Fruit fly (Drosophila melanogaster) whole organism, adult: ENCODE results near the gene CG8750.

Experiments
- CG11617 ChIP-seq: fragments of 200-800 bp; sonication (Bioruptor generic); optimal IDR thresholded peaks from 2 replicates; lab custom pipeline; 2017; ENCODE audit warnings: mild to moderate bottlenecking, missing biosample characterization, missing genetic modification reagents, missing genetic modification characterization
- CG12768 ChIP-seq: fragments of 200-800 bp; sonication (Bioruptor generic); optimal IDR thresholded peaks from 2 replicates; lab custom pipeline; 2017; ENCODE audit warnings: missing biosample characterization, missing genetic modification characterization, mild to moderate bottlenecking, moderate library complexity, missing genetic modification reagents
- CG14711 ChIP-seq: fragments of 200-800 bp; sonication (Bioruptor generic); optimal IDR thresholded peaks from 2 replicates; lab custom pipeline; 2018; ENCODE audit warnings: missing biosample characterization, mild to moderate bottlenecking, missing genetic modification characterization, moderate library complexity
- CG1620 ChIP-seq: fragments of 200-800 bp; sonication (Bioruptor generic); optimal IDR thresholded peaks from 2 replicates; lab custom pipeline; 2016; ENCODE audit warnings: missing biosample characterization, missing genetic modification characterization
- CG33017 ChIP-seq: fragments of 200-800 bp; sonication (Bioruptor generic); optimal IDR thresholded peaks from 2 replicates; lab custom pipeline; 2018; ENCODE audit warnings: missing biosample characterization, mild to moderate bottlenecking, missing genetic modification characterization, moderate library complexity
- CG5204 ChIP-seq: fragments of 200-800 bp; sonication (Bioruptor generic); optimal IDR thresholded peaks from 2 replicates; lab custom pipeline; 2016; ENCODE audit warnings: missing biosample characterization, missing genetic modification characterization
- CG7045 ChIP-seq: fragments of 200-800 bp; sonication (Bioruptor generic); optimal IDR thresholded peaks from 2 replicates; lab custom pipeline; 2017; ENCODE audit warnings: missing biosample characterization, mild to moderate bottlenecking, missing genetic modification characterization
- CG7101 ChIP-seq: fragments of 200-800 bp; sonication (Bioruptor generic); optimal IDR thresholded peaks from 2 replicates; lab custom pipeline; 2018; ENCODE audit warnings: missing biosample characterization, mild to moderate bottlenecking, missing genetic modification characterization, moderate library complexity
- Clk ChIP-seq: fragments of 200-800 bp; sonication (Bioruptor generic); optimal IDR thresholded peaks from 2 replicates; lab custom pipeline; 2017; ENCODE audit warnings: missing biosample characterization, missing genetic modification characterization
- Crg-1 ChIP-seq: fragments of 200-800 bp; sonication (Bioruptor generic); optimal IDR thresholded peaks from 2 replicates; lab custom pipeline; 2016; ENCODE audit warnings: missing biosample characterization, missing genetic modification characterization
- Hr96 ChIP-seq: fragments of 200-800 bp; sonication (Bioruptor generic); optimal IDR thresholded peaks from 2 replicates; lab custom pipeline; 2016; ENCODE audit warnings: missing biosample characterization, missing genetic modification characterization
- Mnt ChIP-seq: fragments of 200-800 bp; sonication (Bioruptor generic); optimal IDR thresholded peaks from 2 replicates; lab custom pipeline; 2016; ENCODE audit warnings: missing biosample characterization, mild to moderate bottlenecking, missing genetic modification characterization
- bab1 ChIP-seq: fragments of 200-800 bp; sonication (Bioruptor generic); optimal IDR thresholded peaks from 3 replicates; lab custom pipeline; 2019; ENCODE audit warnings: missing biosample characterization, mild to moderate bottlenecking, missing genetic modification characterization, moderate library complexity
- cic ChIP-seq: fragments of 200-800 bp; sonication (Bioruptor generic); optimal IDR thresholded peaks from 2 replicates; lab custom pipeline; 2017; ENCODE audit warnings: missing biosample characterization, mild to moderate bottlenecking, missing genetic modification characterization, moderate library complexity
- cnc ChIP-seq, 2 experiments: fragments of >200 bp; optimal IDR thresholded peaks; 2 replicates each; lab custom pipeline; 2017
- kay ChIP-seq: fragments of 200-800 bp; sonication (Bioruptor generic); peaks from one replicate; lab custom pipeline; 2016; ENCODE audit warnings: missing biosample characterization, missing genetic modification characterization, borderline replicate concordance
- ovo ChIP-seq: fragments of 200-800 bp; sonication (Bioruptor generic); optimal IDR thresholded peaks from 2 replicates; lab custom pipeline; 2016; ENCODE audit warnings: missing biosample characterization, missing genetic modification characterization
- pad ChIP-seq: fragments of 200-800 bp; sonication (Bioruptor generic); optimal IDR thresholded peaks from 3 replicates; lab custom pipeline; 2017; ENCODE audit warnings: missing biosample characterization, missing genetic modification characterization, mild to moderate bottlenecking, moderate library complexity, missing genetic modification reagents
- tj ChIP-seq: fragments of 200-800 bp; sonication (Bioruptor generic); optimal IDR thresholded peaks from 3 replicates; lab custom pipeline; 2017; ENCODE audit warnings: missing biosample characterization, mild to moderate bottlenecking, missing genetic modification characterization, moderate library complexity
- toe ChIP-seq: fragments of 200-800 bp; sonication (Bioruptor generic); optimal IDR thresholded peaks from 2 replicates; lab custom pipeline; 2016; ENCODE audit warnings: missing biosample characterization, missing genetic modification characterization

CG8750 gene

DNA sequence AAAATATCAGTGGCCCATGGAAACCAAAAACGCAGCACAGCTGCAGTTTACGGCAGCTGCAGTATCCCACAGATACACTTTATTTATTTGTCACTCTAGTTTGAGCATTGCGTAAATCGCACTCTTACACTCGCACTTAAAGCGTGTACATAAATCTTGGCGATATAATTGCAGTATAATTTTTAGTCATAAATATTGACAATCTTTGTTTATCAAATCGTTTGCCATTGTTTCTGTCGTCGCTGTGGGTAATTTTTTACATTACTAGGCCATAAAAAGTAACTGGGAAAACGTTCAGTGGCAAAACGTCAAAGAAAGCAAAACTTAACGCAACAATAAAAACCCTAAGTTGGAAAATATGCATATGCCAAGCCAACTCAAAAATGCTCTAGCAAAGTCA lies 35.1 kb upstream of the CG8750 start:
- no peak for TF ChIP-seq Crg-1
- TF ChIP-seq Clk (GFP tag; lab: Kevin White, UChicago): no peak
- TF ChIP-seq cic (GFP tag; lab: Kevin White, UChicago): no peak
- TF ChIP-seq CG33017 (tag; lab: Kevin White, UChicago): no peak
- TF ChIP-seq pad (GFP tag; lab: Kevin White, UChicago): no peak
- TF ChIP-seq CG7045 (GFP tag; lab: Kevin White, UChicago): no peak
- no peak for TF ChIP-seq Mnt (GFP tag; lab: Kevin White, UChicago)
- no peak for TF ChIP-seq cnc (optimal IDR thresholded peaks at IDR 0.05; lab: Kevin White, UChicago)
- TF ChIP-seq toe: no peak
- TF ChIP-seq CG11617 (GFP tag; lab: Kevin White, UChicago): no peak
- TF ChIP-seq CG5204 (GFP tag; lab: Kevin White, UChicago): no peak
- TF ChIP-seq CG1620: no peak
- TF ChIP-seq bab1 (GFP tag; lab: Kevin White, UChicago): no peak
- TF ChIP-seq ovo (GFP tag; lab: Kevin White, UChicago): no peak

- no peak for TF ChIP-seq CG1620
- TF ChIP-seq CG7101: no peak
- TF ChIP-seq Mnt (GFP tag; lab: Kevin White, UChicago): no peak
- TF ChIP-seq CG7045 (GFP tag; lab: Kevin White, UChicago): no peak
- no peak for TF ChIP-seq Clk (GFP tag; lab: Kevin White, UChicago)
- TF ChIP-seq CG5204 (GFP tag; lab: Kevin White, UChicago): no peak
These were observed 34.1 kb upstream of the CG8750 start for dm6 chr3L:13876967-13877366.

DNA sequence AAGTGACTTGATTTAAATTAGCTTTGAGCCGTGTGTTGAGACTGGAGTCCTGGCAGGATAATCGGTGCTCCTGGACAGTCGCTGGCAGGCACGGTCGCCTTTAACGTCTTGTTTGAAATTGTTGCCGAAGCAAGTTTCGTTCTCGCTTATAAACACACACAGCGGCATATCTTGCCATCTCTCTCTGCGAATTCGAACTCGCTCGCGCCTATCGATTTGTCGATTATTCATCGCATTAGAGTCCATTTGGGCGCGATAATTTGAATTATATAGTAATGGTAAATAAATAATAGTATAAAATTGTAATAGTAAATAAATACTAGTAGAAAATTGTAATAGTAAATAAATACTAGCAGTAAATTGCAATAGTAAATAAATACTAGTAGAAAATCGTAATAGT lies 24.0 kb upstream of the CG8750 start, which contains the start of gene CG8745:
TSS of gene CG8745 (minus strand) at position 126 of the 400 bp plus-strand sequence.
- no peak for TF ChIP-seq CG33017 (tag; lab: Kevin White, UChicago)
- TF ChIP-seq Mnt (GFP tag; lab: Kevin White, UChicago): no peak
- no peak for TF ChIP-seq CG14711 (tag; lab: Kevin White, UChicago)
- no peak for TF ChIP-seq ovo (GFP tag; lab: Kevin White, UChicago)
- TF ChIP-seq bab1 (GFP tag; lab: Kevin White, UChicago): no peak
- no peak for TF ChIP-seq pad (GFP tag; lab: Kevin White, UChicago)

DNA sequence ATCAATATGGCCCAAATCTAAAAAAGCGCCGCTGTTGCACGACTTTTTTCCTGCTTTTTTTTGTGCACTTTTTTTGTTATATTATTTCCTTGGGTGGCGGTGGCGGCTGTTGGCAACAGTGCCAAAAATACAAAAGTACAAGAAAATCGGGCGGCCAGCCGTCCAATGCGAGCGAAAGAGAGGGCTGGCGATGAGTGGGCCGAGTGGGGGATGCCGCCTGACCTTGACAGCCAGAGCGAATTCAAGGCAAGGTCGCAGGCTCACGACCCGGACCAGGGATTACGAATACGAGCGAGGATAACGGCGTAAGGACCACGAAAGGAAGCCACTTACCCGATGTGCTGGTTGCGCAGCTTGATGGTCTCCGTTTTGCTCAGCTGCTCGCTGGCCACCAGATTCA lies 23.5 kb upstream of the CG8750 start:
- TF ChIP-seq CG5204 (GFP tag; lab: Kevin White, UChicago) (no peak), toe (no peak), ovo (GFP tag; lab: Kevin White, UChicago) (no peak), CG12768 (no peak), kay (GFP tag; lab: Kevin White, UChicago) (peak; percentile 69), Hr96 (GFP tag; lab: Kevin White, UChicago) (no peak)

DNA sequence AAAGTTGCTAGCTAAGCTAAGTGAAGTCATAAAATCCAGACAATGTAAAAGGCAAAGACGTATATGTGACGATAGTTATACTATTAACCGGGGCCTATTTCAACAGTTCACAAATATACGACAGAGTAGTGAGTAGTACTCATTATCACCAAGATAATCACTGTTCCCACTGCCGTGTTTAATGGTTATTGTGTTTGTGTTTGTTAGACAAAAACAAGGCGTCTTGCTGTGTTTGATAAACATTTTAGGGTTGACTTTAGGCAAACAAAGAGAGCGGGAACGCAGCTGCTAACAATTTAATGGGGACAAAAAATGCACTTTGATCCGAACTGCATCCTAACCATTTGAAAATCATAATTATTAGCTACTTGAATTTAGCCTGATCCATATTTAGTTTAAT lies 22.7 kb upstream of the CG8750 start:
- TF ChIP-seq CG7101: peak; percentile 48
- TF ChIP-seq pad (GFP tag; lab: Kevin White, UChicago): no peak
- TF ChIP-seq CG7045 (GFP tag; lab: Kevin White, UChicago): no peak
- no peak for TF ChIP-seq Clk (GFP tag; lab: Kevin White, UChicago)
- TF ChIP-seq Hr96 (GFP tag; lab: Kevin White, UChicago): peak; percentile 19
- TF ChIP-seq bab1 (GFP tag; lab: Kevin White, UChicago): no peak
- peak; percentile 28 for TF ChIP-seq CG14711 (tag; lab: Kevin White, UChicago)
- TF ChIP-seq kay (GFP tag; lab: Kevin White, UChicago): no peak

DNA sequence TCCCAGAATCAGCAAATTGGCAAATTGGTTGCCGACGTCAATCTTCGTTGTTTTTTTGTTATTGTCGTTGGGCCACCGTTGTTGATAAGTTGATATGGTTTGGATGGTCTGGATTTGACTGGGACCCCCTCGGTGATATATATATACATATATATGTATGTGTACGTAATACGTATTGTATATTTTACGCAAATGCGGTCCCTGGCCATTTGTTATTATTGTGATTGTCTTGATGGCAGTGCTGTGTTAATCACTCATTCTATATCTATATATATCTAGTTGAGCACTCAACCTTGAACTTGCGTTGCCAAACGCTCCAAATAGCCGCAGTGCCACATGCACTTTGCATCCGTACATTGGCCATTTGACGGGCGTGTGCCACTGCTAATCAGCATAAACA lies 21.8 kb upstream of the CG8750 start:
- TF ChIP-seq ovo (GFP tag; lab: Kevin White, UChicago): no peak
- TF ChIP-seq Mnt (GFP tag; lab: Kevin White, UChicago): no peak
- no peak for TF ChIP-seq tj (GFP tag; lab: Kevin White, UChicago)
- TF ChIP-seq cic (GFP tag; lab: Kevin White, UChicago): no peak
- no peak for TF ChIP-seq Hr96 (GFP tag; lab: Kevin White, UChicago)
- no peak for TF ChIP-seq CG33017 (tag; lab: Kevin White, UChicago)
- TF ChIP-seq pad (GFP tag; lab: Kevin White, UChicago): no peak
- no peak for TF ChIP-seq CG5204 (GFP tag; lab: Kevin White, UChicago)
- no peak for TF ChIP-seq Clk (GFP tag; lab: Kevin White, UChicago)
- no peak for TF ChIP-seq CG1620
- TF ChIP-seq bab1 (GFP tag; lab: Kevin White, UChicago): no peak
- TF ChIP-seq Crg-1: no peak
- TF ChIP-seq cnc (optimal IDR thresholded peaks at IDR 0.05; lab: Kevin White, UChicago): no peak

DNA sequence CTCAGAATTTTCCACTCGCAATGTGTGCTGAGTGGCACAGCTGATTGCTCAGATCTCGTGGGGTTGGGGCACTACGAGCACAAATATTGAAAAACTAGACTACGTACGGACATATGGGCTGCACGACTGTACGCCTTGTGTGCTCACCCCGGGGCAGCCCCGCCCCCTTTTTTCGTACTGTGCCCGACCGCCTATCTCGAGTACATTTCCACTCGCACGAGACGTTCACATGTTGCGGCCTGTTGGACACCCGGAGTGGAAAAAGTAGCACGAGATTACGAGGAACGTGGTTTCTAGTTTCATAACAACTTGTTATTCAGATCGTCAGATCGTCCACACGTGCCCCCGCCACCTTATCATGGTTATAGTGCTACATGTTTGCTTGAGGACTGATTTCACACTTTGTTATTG lies 20.6 kb upstream of the CG8750 start:
- no peak for TF ChIP-seq cnc (optimal IDR thresholded peaks at IDR 0.05; lab: Kevin White, UChicago)

DNA sequence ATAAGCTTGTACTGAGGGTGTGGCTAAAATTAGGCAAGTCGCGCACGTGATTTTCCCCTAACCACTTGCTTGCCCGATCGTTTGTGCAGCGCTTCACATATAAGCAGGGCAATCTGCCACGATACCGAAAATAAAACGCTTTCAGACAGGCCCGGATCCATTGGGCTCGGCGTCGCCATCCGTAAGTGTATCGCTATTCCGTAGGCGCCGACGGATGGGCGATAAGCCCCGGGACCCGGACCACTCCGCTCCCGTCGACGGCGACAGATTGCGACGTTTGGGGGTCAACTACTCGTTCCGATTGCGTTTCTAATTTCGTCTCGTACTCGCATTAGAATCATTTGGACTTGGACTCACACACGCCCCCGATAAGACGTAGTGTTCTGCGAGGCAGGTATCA lies 19.6 kb upstream of the CG8750 start:
- TF ChIP-seq pad (GFP tag; lab: Kevin White, UChicago) (peak; percentile 12), toe (peak; percentile 14), tj (GFP tag; lab: Kevin White, UChicago) (no peak), Mnt (GFP tag; lab: Kevin White, UChicago) (peak; percentile 44), CG11617 (GFP tag; lab: Kevin White, UChicago) (no peak), CG33017 (tag; lab: Kevin White, UChicago) (peak; percentile 30), CG14711 (tag; lab: Kevin White, UChicago) (no peak), Hr96 (GFP tag; lab: Kevin White, UChicago) (peak; percentile 12), CG7101 (peak; percentile 38), cic (GFP tag; lab: Kevin White, UChicago) (peak; percentile 54)
